Worm (Caenorhabditis elegans) whole organism, L4 larva: ENCODE results near the gene F19B10.5.

ENCODE experiments used
- Y105C5A.15 ChIP-seq: fragments of 200-800 bp; sonication (Bioruptor generic); IDR thresholded peaks from 2 replicates; pipeline ENCODE4 v1.3.6; 2022; ENCODE audit warnings: missing genetic modification characterization, missing compliant biosample characterization
- jun-1 ChIP-seq: fragments of 150-350 bp; optimal IDR thresholded peaks from 2 replicates; lab custom pipeline; 2014; ENCODE audit warnings: missing biosample characterization, missing genetic modification reagents, missing genetic modification characterization
- lir-3 ChIP-seq: sonication (generic microtip); optimal IDR thresholded peaks from 2 replicates; lab custom pipeline; 2016; ENCODE audit warnings: mild to moderate bottlenecking, missing genetic modification characterization, missing compliant biosample characterization
- mep-1 ChIP-seq: fragments of 150-350 bp; sonication (generic microtip); optimal IDR thresholded peaks from 3 replicates; lab custom pipeline; 2014; ENCODE audit warnings: missing biosample characterization, missing genetic modification characterization
- nhr-25 ChIP-seq: sonication (generic microtip); optimal IDR thresholded peaks from 2 replicates; lab custom pipeline; 2017; ENCODE audit warnings: missing genetic modification characterization, mild to moderate bottlenecking, missing compliant biosample characterization, antibody characterized with exemption, moderate library complexity, borderline replicate concordance; ENCODE audit not compliant: insufficient read depth
- unc-62 ChIP-seq, 3 experiments: fragments of 150-350 bp in 1 of 3; sonication (generic microtip); optimal IDR thresholded peaks in 2 of 3; peaks in 1 of 3; 1 replicate in 1 of 3; 2 replicates in 2 of 3; lab custom pipeline; 2014 to 2017; ENCODE audit warnings: missing biosample characterization in 3 of 3, missing genetic modification characterization in 3 of 3, missing genetic modification reagents in 3 of 3, missing genotype in 1 of 3

- no peak for TF ChIP-seq mep-1 (tag; lab: Kevin White, UChicago)
- TF ChIP-seq unc-62 (GFP tag; optimal IDR thresholded peaks at IDR 0.05 in 1 of 2; lab: Kevin White, UChicago): no peak
- TF ChIP-seq unc-62 (tag; optimal IDR thresholded peaks at IDR 0.05; lab: Kevin White, UChicago): no peak
- TF ChIP-seq lir-3: no peak
- no peak for TF ChIP-seq Y105C5A.15 (GFP tag; lab: Robert Waterston, UW)
- no peak for TF ChIP-seq jun-1 (tag; lab: Kevin White, UChicago)
- no peak for TF ChIP-seq nhr-25 (tag; lab: Kevin White, UChicago)
These were observed 18.0 kb downstream of the F19B10.5 start, which contains the start of gene sea-1 for ce11 chrII:3673493-3673892.
